Fruit fly (Drosophila melanogaster) whole organism, embryonic: Measurements from ENCODE around the gene alphaTub84B.

Experiments used
- Aef1 ChIP-seq: fragments of 200-800 bp; sonication (Bioruptor generic); IDR thresholded peaks from 3 replicates; pipeline ENCODE4 v1.3.6; 2022; ENCODE audit warnings: missing biosample characterization, missing genetic modification characterization
- Asciz ChIP-seq: fragments of 200-800 bp; sonication (Bioruptor generic); optimal IDR thresholded peaks from 2 replicates; lab custom pipeline; 2017; ENCODE audit warnings: missing biosample characterization, mild to moderate bottlenecking, missing genetic modification characterization, missing genetic modification reagents
- CG10274 ChIP-seq: fragments of 200-800 bp; sonication (Bioruptor generic); optimal IDR thresholded peaks from 3 replicates; lab custom pipeline; 2017; ENCODE audit warnings: missing biosample characterization, mild to moderate bottlenecking, missing genetic modification characterization
- CG10654 ChIP-seq: fragments of 200-800 bp; sonication (Bioruptor generic); optimal IDR thresholded peaks from 2 replicates; lab custom pipeline; 2016; ENCODE audit warnings: missing biosample characterization, missing genetic modification characterization
- CG11504 ChIP-seq: fragments of 200-800 bp; sonication (Bioruptor generic); optimal IDR thresholded peaks from 3 replicates; lab custom pipeline; 2019; ENCODE audit warnings: missing biosample characterization, mild to moderate bottlenecking, missing genetic modification characterization, moderate library complexity
- CG1233 ChIP-seq: fragments of 200-800 bp; sonication (Bioruptor generic); optimal IDR thresholded peaks from 4 replicates; lab custom pipeline; 2018; ENCODE audit warnings: missing biosample characterization, mild to moderate bottlenecking, missing genetic modification characterization
- CG12391 ChIP-seq: fragments of 200-800 bp; sonication (Bioruptor generic); optimal IDR thresholded peaks from 3 replicates; lab custom pipeline; 2018; ENCODE audit warnings: missing biosample characterization, mild to moderate bottlenecking, missing genetic modification characterization, moderate library complexity
- CG15514 ChIP-seq: fragments of 200-800 bp; sonication (Bioruptor generic); optimal IDR thresholded peaks from 3 replicates; lab custom pipeline; 2017; ENCODE audit warnings: missing biosample characterization, missing genetic modification characterization, mild to moderate bottlenecking, moderate library complexity, missing genetic modification reagents
- CG18476 ChIP-seq: fragments of 200-800 bp; sonication (Bioruptor generic); optimal IDR thresholded peaks from 2 replicates; lab custom pipeline; 2016; ENCODE audit warnings: missing biosample characterization, mild to moderate bottlenecking, missing genetic modification characterization
- CG31441 ChIP-seq: fragments of 200-800 bp; sonication (Bioruptor generic); IDR thresholded peaks from 2 replicates; pipeline ENCODE4 v1.3.6; 2022; ENCODE audit warnings: missing biosample characterization, missing genetic modification characterization
- CG32767 ChIP-seq: fragments of 200-800 bp; sonication (Bioruptor generic); IDR thresholded peaks from 2 replicates; pipeline ENCODE4 v1.3.6; 2022; ENCODE audit warnings: missing biosample characterization, missing genetic modification characterization
- CG34376 ChIP-seq: fragments of 200-800 bp; sonication (Bioruptor generic); optimal IDR thresholded peaks from 2 replicates; lab custom pipeline; 2018; ENCODE audit warnings: missing biosample characterization, mild to moderate bottlenecking, missing genetic modification characterization
- CG3847 ChIP-seq: fragments of 200-800 bp; sonication (Bioruptor generic); IDR thresholded peaks from 2 replicates; pipeline ENCODE4 v1.3.6; 2022; ENCODE audit warnings: missing biosample characterization, missing genetic modification characterization
- CG4424 ChIP-seq: fragments of 200-800 bp; sonication (Bioruptor generic); optimal IDR thresholded peaks from 3 replicates; lab custom pipeline; 2016; ENCODE audit warnings: missing biosample characterization, missing genetic modification characterization
- CG4617 ChIP-seq: fragments of 200-800 bp; sonication (Bioruptor generic); optimal IDR thresholded peaks from 3 replicates; lab custom pipeline; 2016; ENCODE audit warnings: missing biosample characterization, missing genetic modification characterization, borderline replicate concordance
- CG6272 ChIP-seq: fragments of 200-800 bp; sonication (Bioruptor generic); IDR thresholded peaks from 2 replicates; pipeline ENCODE4 v1.3.6; 2022; ENCODE audit warnings: missing biosample characterization, missing genetic modification characterization
- CG6654 ChIP-seq: fragments of 200-800 bp; sonication (Bioruptor generic); optimal IDR thresholded peaks from 2 replicates; lab custom pipeline; 2017; ENCODE audit warnings: missing biosample characterization, mild to moderate bottlenecking, missing genetic modification characterization
- CG6813 ChIP-seq: fragments of 200-800 bp; sonication (Bioruptor generic); optimal IDR thresholded peaks from 2 replicates; lab custom pipeline; 2017; ENCODE audit warnings: missing biosample characterization, missing genetic modification characterization, mild to moderate bottlenecking, moderate library complexity, missing genetic modification reagents
- D19A ChIP-seq: fragments of 200-800 bp; optimal IDR thresholded peaks from 3 replicates; lab custom pipeline; 2019; ENCODE audit warnings: missing biosample characterization, mild to moderate bottlenecking, missing genetic modification characterization, moderate library complexity
- Dip3 ChIP-seq: fragments of 200-800 bp; sonication (Bioruptor generic); optimal IDR thresholded peaks from 3 replicates; lab custom pipeline; 2016; ENCODE audit warnings: missing biosample characterization, missing genetic modification characterization
- Doc2 ChIP-seq: fragments of 200-800 bp; sonication (Bioruptor generic); IDR thresholded peaks from 2 replicates; pipeline ENCODE4 v1.3.6; 2022; ENCODE audit warnings: missing biosample characterization, missing genetic modification characterization
- Eip74EF ChIP-seq, 2 experiments: fragments of 200-800 bp in 1 of 2; fragments of >200 bp in 1 of 2; sonication (Bioruptor generic) in 1 of 2; optimal IDR thresholded peaks; 2 replicates each; lab custom pipeline; 2017 to 2019; ENCODE audit warnings: missing biosample characterization in 2 of 2, missing genetic modification characterization in 2 of 2, mild to moderate bottlenecking in 1 of 2, moderate library complexity in 1 of 2
- Hsf ChIP-seq: fragments of 200-800 bp; sonication (Bioruptor generic); optimal IDR thresholded peaks from 3 replicates; lab custom pipeline; 2016; ENCODE audit warnings: missing biosample characterization, missing genetic modification characterization
- Kr ChIP-seq: fragments of 200-800 bp; sonication (Bioruptor generic); optimal IDR thresholded peaks from 2 replicates; lab custom pipeline; 2017; ENCODE audit warnings: missing biosample characterization, mild to moderate bottlenecking, missing genetic modification characterization
- NK7.1 ChIP-seq: fragments of 200-800 bp; sonication (Bioruptor generic); optimal IDR thresholded peaks from 3 replicates; lab custom pipeline; 2016; ENCODE audit warnings: missing biosample characterization, missing genetic modification characterization
- Nf-YA ChIP-seq: fragments of 200-800 bp; sonication (Bioruptor generic); IDR thresholded peaks from 2 replicates; pipeline ENCODE4 v1.3.6; 2022; ENCODE audit warnings: missing biosample characterization, missing genetic modification characterization
- Nf-YB ChIP-seq: fragments of 200-800 bp; sonication (Bioruptor generic); optimal IDR thresholded peaks from 3 replicates; lab custom pipeline; 2019; ENCODE audit warnings: missing biosample characterization, mild to moderate bottlenecking, missing genetic modification characterization, moderate library complexity
- Poxn ChIP-seq: fragments of 200-800 bp; sonication (Bioruptor generic); IDR thresholded peaks from 2 replicates; pipeline ENCODE4 v1.3.6; 2022; ENCODE audit warnings: missing biosample characterization, missing genetic modification characterization
- Six4 ChIP-seq: fragments of 200-800 bp; sonication (Bioruptor generic); optimal IDR thresholded peaks from 2 replicates; lab custom pipeline; 2016; ENCODE audit warnings: missing biosample characterization, missing genetic modification characterization
- Sry-β ChIP-seq: fragments of 200-800 bp; sonication (Bioruptor generic); optimal IDR thresholded peaks from 2 replicates; lab custom pipeline; 2018; ENCODE audit warnings: missing biosample characterization, mild to moderate bottlenecking, missing genetic modification characterization, moderate library complexity
- cg ChIP-seq: fragments of 200-800 bp; sonication (Bioruptor generic); optimal IDR thresholded peaks from 3 replicates; lab custom pipeline; 2019; ENCODE audit warnings: missing biosample characterization, mild to moderate bottlenecking, missing genetic modification characterization, moderate library complexity
- chn ChIP-seq: fragments of 200-800 bp; sonication (Bioruptor generic); optimal IDR thresholded peaks from 2 replicates; lab custom pipeline; 2016; ENCODE audit warnings: missing biosample characterization, missing genetic modification characterization
- danr ChIP-seq: fragments of 200-800 bp; sonication (Bioruptor generic); IDR thresholded peaks from 2 replicates; pipeline ENCODE4 v1.3.6; 2022; ENCODE audit warnings: missing biosample characterization, missing genetic modification characterization
- disco-r ChIP-seq: fragments of 200-800 bp; sonication (Bioruptor generic); optimal IDR thresholded peaks from 2 replicates; lab custom pipeline; 2016; ENCODE audit warnings: missing biosample characterization, missing genetic modification characterization
- eyg ChIP-seq: fragments of 200-800 bp; sonication (Bioruptor generic); optimal IDR thresholded peaks from 3 replicates; lab custom pipeline; 2016; ENCODE audit warnings: missing biosample characterization, missing genetic modification characterization
- ham ChIP-seq: fragments of 200-800 bp; sonication (Bioruptor generic); IDR thresholded peaks from 2 replicates; pipeline ENCODE4 v1.3.6; 2022; ENCODE audit warnings: missing biosample characterization, missing genetic modification characterization
- lilli ChIP-seq: fragments of 200-800 bp; sonication (Bioruptor generic); optimal IDR thresholded peaks from 3 replicates; lab custom pipeline; 2016; ENCODE audit warnings: missing biosample characterization, missing genetic modification characterization
- nom ChIP-seq: fragments of 200-800 bp; sonication (Bioruptor generic); optimal IDR thresholded peaks from 2 replicates; lab custom pipeline; 2017; ENCODE audit warnings: missing biosample characterization, missing genetic modification characterization, mild to moderate bottlenecking, moderate library complexity, missing genetic modification reagents
- pan ChIP-seq, 4 experiments: fragments of >200 bp in 3 of 4; fragments of 200-800 bp in 1 of 4; sonication (Bioruptor generic) in 1 of 4; optimal IDR thresholded peaks in 3 of 4; IDR thresholded peaks in 1 of 4; 2 replicates each; pipeline versions ENCODE4 v1.3.6 to Lab custom; 2017 to 2022; ENCODE audit warnings: missing biosample characterization in 2 of 4, missing genetic modification characterization in 2 of 4, mixed read lengths in 1 of 4
- prd ChIP-seq, 3 experiments: fragments of >200 bp in 2 of 3; fragments of 200-800 bp in 1 of 3; sonication (Bioruptor generic) in 1 of 3; optimal IDR thresholded peaks in 2 of 3; IDR thresholded peaks in 1 of 3; 2 replicates in 2 of 3; 3 replicates in 1 of 3; pipeline versions ENCODE4 v1.3.6 to Lab custom; 2017 to 2022; ENCODE audit warnings: missing biosample characterization in 1 of 3, missing genetic modification characterization in 1 of 3
- sc ChIP-seq, 3 experiments: fragments of >200 bp in 2 of 3; fragments of 200-800 bp in 1 of 3; sonication (Bioruptor generic) in 1 of 3; optimal IDR thresholded peaks; 2 replicates in 2 of 3; 3 replicates in 1 of 3; lab custom pipeline; 2017; ENCODE audit warnings: mild to moderate bottlenecking in 1 of 3, missing biosample characterization in 1 of 3, missing genetic modification characterization in 1 of 3, missing genetic modification reagents in 1 of 3
- sr ChIP-seq: fragments of 200-800 bp; sonication (Bioruptor generic); IDR thresholded peaks from 3 replicates; pipeline ENCODE4 v1.3.6; 2022; ENCODE audit warnings: missing biosample characterization, missing genetic modification characterization
- tup ChIP-seq: fragments of 200-800 bp; sonication (Bioruptor generic); optimal IDR thresholded peaks from 2 replicates; lab custom pipeline; 2016; ENCODE audit warnings: missing biosample characterization, mild to moderate bottlenecking, missing genetic modification characterization, moderate library complexity
- tx ChIP-seq: fragments of 200-800 bp; sonication (Bioruptor generic); optimal IDR thresholded peaks from 2 replicates; lab custom pipeline; 2016; ENCODE audit warnings: missing biosample characterization, missing genetic modification characterization
- wek ChIP-seq: fragments of 200-800 bp; sonication (Bioruptor generic); optimal IDR thresholded peaks from 3 replicates; lab custom pipeline; 2018; ENCODE audit warnings: missing biosample characterization, mild to moderate bottlenecking, missing genetic modification characterization, moderate library complexity
- zen2 ChIP-seq: fragments of 200-800 bp; sonication (Bioruptor generic); IDR thresholded peaks from 3 replicates; pipeline ENCODE4 v1.3.6; 2022; ENCODE audit warnings: missing biosample characterization, missing genetic modification characterization; ENCODE audit not compliant: partially characterized antibody
- zf30C ChIP-seq: fragments of 200-800 bp; sonication (Bioruptor generic); optimal IDR thresholded peaks from 3 replicates; lab custom pipeline; 2018; ENCODE audit warnings: missing biosample characterization, mild to moderate bottlenecking, missing genetic modification characterization

alphaTub84B gene

dm6 chr3R:7124109-7124639, 37.8 kb downstream of the alphaTub84B start, which contains the start of the genes Alh and CG10098 (continued):
- TF ChIP-seq eyg (GFP tag; lab: Kevin White, UChicago) (peak; percentile 69), Poxn (peak; percentile 43; the same call in 1 of the 2 replicates), prd (optimal IDR thresholded peaks at IDR 0.05; lab: Kevin White, UChicago) (no peak), prd (GFP tag; IDR thresholded peaks at IDR 0.05; lab: Robert Waterston, UW) (peak; percentile 87; the same call in 2 of the 3 replicates), Aef1 (GFP tag; lab: Robert Waterston, UW) (peak; percentile 50), lilli (GFP tag; lab: Kevin White, UChicago) (peak; percentile 94), Six4 (GFP tag; lab: Kevin White, UChicago) (peak; percentile 70), nom (no peak), tx (GFP tag; lab: Kevin White, UChicago) (peak; percentile 83), CG31441 (peak; percentile 78), zen2 (GFP tag; lab: Robert Waterston, UW) (peak; percentile 61; the same call in 2 of the 3 replicates), pan (optimal IDR thresholded peaks at IDR 0.05; lab: Kevin White, UChicago) (no peak), pan (GFP tag; optimal IDR thresholded peaks at IDR 0.05 in 1 of 2, IDR thresholded peaks at IDR 0.05 in 1 of 2) (peak in 1 of 2 experiments; percentile 70), CG10274 (GFP tag; lab: Kevin White, UChicago) (peak; percentile 44), Hsf (peak; percentile 91), CG6813 (GFP tag; lab: Kevin White, UChicago) (peak; percentile 10), danr (GFP tag; lab: Robert Waterston, UW) (peak; percentile 56; the same call in 1 of the 2 replicates), Sry-β (GFP tag; lab: Kevin White, UChicago) (peak; percentile 6), Eip74EF (GFP tag; optimal IDR thresholded peaks at IDR 0.05; lab: Kevin White, UChicago) (peak in 1 of 2 experiments; percentile 44), ham (GFP tag; lab: Robert Waterston, UW) (peak; percentile 64; the same call in 1 of the 2 replicates), chn (peak; percentile 87), Doc2 (GFP tag; lab: Robert Waterston, UW) (no peak), wek (GFP tag; lab: Kevin White, UChicago) (no peak), CG3847 (GFP tag; lab: Robert Waterston, UW) (peak; percentile 82), CG32767 (GFP tag; lab: Robert Waterston, UW) (peak; percentile 44; the same call in 1 of the 2 replicates), CG15514 (GFP tag; lab: Kevin White, UChicago) (peak; percentile 82), Nf-YB (GFP tag; lab: Kevin White, UChicago) (peak; percentile 34), CG1233 (GFP tag; lab: Kevin White, UChicago) (peak; percentile 74), Nf-YA (no peak), CG6272 (peak; percentile 77), cg (GFP tag; lab: Kevin White, UChicago) (peak; percentile 9), CG10654 (GFP tag; lab: Kevin White, UChicago) (peak; percentile 82), Asciz (GFP tag; lab: Kevin White, UChicago) (peak; percentile 60), sr (GFP tag; lab: Robert Waterston, UW) (no peak; the same call in 2 of the 3 replicates), CG11504 (tag; lab: Kevin White, UChicago) (peak; percentile 80), Dip3 (GFP tag; lab: Kevin White, UChicago) (peak; percentile 91), disco-r (GFP tag; lab: Kevin White, UChicago) (peak; percentile 58), CG12391 (tag; lab: Kevin White, UChicago) (peak; percentile 88), zf30C (GFP tag; lab: Kevin White, UChicago) (no peak), tup (GFP tag; lab: Kevin White, UChicago) (peak; percentile 67), CG6654 (peak; percentile 49), CG4424 (GFP tag; lab: Kevin White, UChicago) (peak; percentile 90), sc (optimal IDR thresholded peaks at IDR 0.05; lab: Kevin White, UChicago) (no peak), sc (GFP tag; optimal IDR thresholded peaks at IDR 0.05; lab: Kevin White, UChicago) (peak; percentile 49), Kr (GFP tag; lab: Kevin White, UChicago) (no peak), NK7.1 (GFP tag; lab: Kevin White, UChicago) (peak; percentile 58), CG4617 (GFP tag; lab: Kevin White, UChicago) (peak; percentile 94), D19A (tag; lab: Kevin White, UChicago) (peak; percentile 47), CG18476 (GFP tag; lab: Kevin White, UChicago) (peak; percentile 76), CG34376 (GFP tag; lab: Kevin White, UChicago) (peak; percentile 48)
